Fruit fly (Drosophila melanogaster) whole organism, embryonic: Measurements from ENCODE around the gene DopEcR.

Experiments used
- Adf1 ChIP-seq: fragments of 200-800 bp; sonication (Bioruptor generic); IDR thresholded peaks from 2 replicates; pipeline ENCODE4 v1.3.6; 2022; ENCODE audit warnings: missing biosample characterization, missing genetic modification characterization
- Atf-2 ChIP-seq: fragments of 200-800 bp; sonication (Bioruptor generic); optimal IDR thresholded peaks from 2 replicates; lab custom pipeline; 2016; ENCODE audit warnings: missing biosample characterization, missing genetic modification characterization
- CG10321 ChIP-seq: fragments of 200-800 bp; sonication (Bioruptor generic); IDR thresholded peaks from 2 replicates; pipeline ENCODE4 v1.3.6; 2022; ENCODE audit warnings: missing biosample characterization, missing genetic modification characterization
- CG11504 ChIP-seq: fragments of 200-800 bp; sonication (Bioruptor generic); optimal IDR thresholded peaks from 3 replicates; lab custom pipeline; 2019; ENCODE audit warnings: missing biosample characterization, mild to moderate bottlenecking, missing genetic modification characterization, moderate library complexity
- CG14667 ChIP-seq: fragments of 200-800 bp; sonication (Bioruptor generic); IDR thresholded peaks from 2 replicates; pipeline ENCODE4 v1.3.6; 2022; ENCODE audit warnings: missing biosample characterization, missing genetic modification characterization
- CG15601 ChIP-seq: fragments of 200-800 bp; sonication (Bioruptor generic); optimal IDR thresholded peaks from 3 replicates; lab custom pipeline; 2019; ENCODE audit warnings: missing biosample characterization, mild to moderate bottlenecking, missing genetic modification characterization, moderate library complexity
- CG15696 ChIP-seq: fragments of 200-800 bp; sonication (Bioruptor generic); optimal IDR thresholded peaks from 2 replicates; lab custom pipeline; 2019; ENCODE audit warnings: missing biosample characterization, mild to moderate bottlenecking, missing genetic modification characterization, moderate library complexity
- CG16815 ChIP-seq: fragments of 200-800 bp; sonication (Bioruptor generic); optimal IDR thresholded peaks from 3 replicates; lab custom pipeline; 2017; ENCODE audit warnings: missing biosample characterization, mild to moderate bottlenecking, missing genetic modification characterization
- CG17328 ChIP-seq: fragments of 200-800 bp; sonication (Bioruptor generic); IDR thresholded peaks from 2 replicates; pipeline ENCODE4 v1.3.6; 2022; ENCODE audit warnings: missing biosample characterization, missing genetic modification characterization
- CG30431 ChIP-seq: fragments of 200-800 bp; sonication (Bioruptor generic); optimal IDR thresholded peaks from 2 replicates; lab custom pipeline; 2017; ENCODE audit warnings: missing biosample characterization, missing genetic modification characterization
- CG31224 ChIP-seq: fragments of 200-800 bp; sonication (Bioruptor generic); IDR thresholded peaks from 2 replicates; pipeline ENCODE4 v1.3.6; 2022; ENCODE audit warnings: missing biosample characterization, missing genetic modification characterization
- CG31365 ChIP-seq: fragments of 200-800 bp; sonication (Bioruptor generic); optimal IDR thresholded peaks from 2 replicates; lab custom pipeline; 2018; ENCODE audit warnings: missing biosample characterization, mild to moderate bottlenecking, missing genetic modification characterization
- CG32772 ChIP-seq: fragments of 200-800 bp; sonication (Bioruptor generic); IDR thresholded peaks from 2 replicates; pipeline ENCODE4 v1.3.6; 2022; ENCODE audit warnings: missing biosample characterization, missing genetic modification characterization
- CG3281 ChIP-seq: fragments of 200-800 bp; sonication (Bioruptor generic); optimal IDR thresholded peaks from 3 replicates; lab custom pipeline; 2017; ENCODE audit warnings: missing biosample characterization, mild to moderate bottlenecking, missing genetic modification characterization
- CG34376 ChIP-seq: fragments of 200-800 bp; sonication (Bioruptor generic); optimal IDR thresholded peaks from 2 replicates; lab custom pipeline; 2018; ENCODE audit warnings: missing biosample characterization, mild to moderate bottlenecking, missing genetic modification characterization
- CG3847 ChIP-seq: fragments of 200-800 bp; sonication (Bioruptor generic); IDR thresholded peaks from 2 replicates; pipeline ENCODE4 v1.3.6; 2022; ENCODE audit warnings: missing biosample characterization, missing genetic modification characterization
- CG4820 ChIP-seq: fragments of 200-800 bp; sonication (Bioruptor generic); optimal IDR thresholded peaks from 3 replicates; lab custom pipeline; 2016; ENCODE audit warnings: missing biosample characterization, missing genetic modification characterization
- CG7928 ChIP-seq: fragments of 200-800 bp; sonication (Bioruptor generic); optimal IDR thresholded peaks from 2 replicates; lab custom pipeline; 2017; ENCODE audit warnings: missing biosample characterization, mild to moderate bottlenecking, missing genetic modification characterization
- CG8290 ChIP-seq, 3 experiments: fragments of 200-800 bp; sonication (Bioruptor generic); optimal IDR thresholded peaks; 2 replicates each; lab custom pipeline; 2016 to 2019; ENCODE audit warnings: missing biosample characterization in 3 of 3, missing genetic modification characterization in 3 of 3, mild to moderate bottlenecking in 2 of 3, moderate library complexity in 1 of 3
- CG8944 ChIP-seq: fragments of 200-800 bp; sonication (Bioruptor generic); optimal IDR thresholded peaks from 3 replicates; lab custom pipeline; 2016; ENCODE audit warnings: missing biosample characterization, missing genetic modification characterization
- CG9609 ChIP-seq: fragments of 200-800 bp; sonication (Bioruptor generic); optimal IDR thresholded peaks from 3 replicates; lab custom pipeline; 2016; ENCODE audit warnings: missing biosample characterization, missing genetic modification characterization
- Doc2 ChIP-seq: fragments of 200-800 bp; sonication (Bioruptor generic); IDR thresholded peaks from 2 replicates; pipeline ENCODE4 v1.3.6; 2022; ENCODE audit warnings: missing biosample characterization, missing genetic modification characterization
- E2f1 ChIP-seq: fragments of 200-800 bp; sonication (Bioruptor generic); IDR thresholded peaks from 2 replicates; pipeline ENCODE4 v1.3.6; 2022; ENCODE audit warnings: missing biosample characterization, missing genetic modification characterization
- Ets65A ChIP-seq: fragments of 200-800 bp; sonication (Bioruptor generic); peaks from one replicate; lab custom pipeline; 2016; ENCODE audit warnings: missing biosample characterization, missing genetic modification characterization
- HHEX ChIP-seq: fragments of 200-800 bp; sonication (Bioruptor generic); optimal IDR thresholded peaks from 3 replicates; lab custom pipeline; 2017; ENCODE audit warnings: missing biosample characterization, mild to moderate bottlenecking, missing genetic modification characterization, missing genetic modification reagents
- HmgZ ChIP-seq: fragments of 200-800 bp; sonication (Bioruptor generic); optimal IDR thresholded peaks from 2 replicates; lab custom pipeline; 2018; ENCODE audit warnings: missing biosample characterization, mild to moderate bottlenecking, missing genetic modification characterization
- Hr78 ChIP-seq, 2 experiments: fragments of 200-800 bp in 1 of 2; fragments of >200 bp in 1 of 2; sonication (Bioruptor generic) in 1 of 2; optimal IDR thresholded peaks; 2 replicates each; lab custom pipeline; 2017 to 2019; ENCODE audit warnings: missing biosample characterization in 2 of 2, missing genetic modification characterization in 2 of 2, mild to moderate bottlenecking in 1 of 2, moderate library complexity in 1 of 2
- Hsf ChIP-seq: fragments of 200-800 bp; sonication (Bioruptor generic); optimal IDR thresholded peaks from 3 replicates; lab custom pipeline; 2016; ENCODE audit warnings: missing biosample characterization, missing genetic modification characterization
- Lim3 ChIP-seq: fragments of 200-800 bp; sonication (Bioruptor generic); IDR thresholded peaks from 2 replicates; pipeline ENCODE4 v1.3.6; 2022; ENCODE audit warnings: missing biosample characterization, missing genetic modification characterization
- Med ChIP-seq: fragments of 200-800 bp; sonication (Bioruptor generic); peaks from one replicate; lab custom pipeline; 2016; ENCODE audit warnings: missing biosample characterization, missing genetic modification characterization, mild to moderate bottlenecking, inconsistent platforms, moderate library complexity
- NFAT ChIP-seq: fragments of 200-800 bp; sonication (Bioruptor generic); IDR thresholded peaks from 2 replicates; pipeline ENCODE4 v1.3.6; 2022; ENCODE audit warnings: missing biosample characterization, missing genetic modification characterization
- Ptx1 ChIP-seq: fragments of 200-800 bp; sonication (Bioruptor generic); IDR thresholded peaks from 2 replicates; pipeline ENCODE4 v1.3.6; 2022; ENCODE audit warnings: missing biosample characterization, missing genetic modification characterization
- Sry-δ ChIP-seq: fragments of 200-800 bp; sonication (Bioruptor generic); optimal IDR thresholded peaks from 2 replicates; lab custom pipeline; 2016; ENCODE audit warnings: missing biosample characterization, missing genetic modification characterization
- YL-1 ChIP-seq: fragments of 200-800 bp; sonication (Bioruptor generic); optimal IDR thresholded peaks from 3 replicates; lab custom pipeline; 2017; ENCODE audit warnings: missing biosample characterization, mild to moderate bottlenecking, missing genetic modification characterization
- crp ChIP-seq, 2 experiments: fragments of 200-800 bp; sonication (Bioruptor generic); optimal IDR thresholded peaks; 2 replicates in 1 of 2; 3 replicates in 1 of 2; lab custom pipeline; 2017; ENCODE audit warnings: missing biosample characterization in 2 of 2, missing genetic modification characterization in 2 of 2, mild to moderate bottlenecking in 1 of 2, moderate library complexity in 1 of 2
- danr ChIP-seq: fragments of 200-800 bp; sonication (Bioruptor generic); IDR thresholded peaks from 2 replicates; pipeline ENCODE4 v1.3.6; 2022; ENCODE audit warnings: missing biosample characterization, missing genetic modification characterization
- exex ChIP-seq: fragments of 200-800 bp; sonication (Bioruptor generic); optimal IDR thresholded peaks from 4 replicates; lab custom pipeline; 2018; ENCODE audit warnings: missing biosample characterization, mild to moderate bottlenecking, missing genetic modification characterization, moderate library complexity
- gce ChIP-seq: fragments of 200-800 bp; sonication (Bioruptor generic); IDR thresholded peaks from 3 replicates; pipeline ENCODE4 v1.3.6; 2022; ENCODE audit warnings: missing biosample characterization, missing genetic modification characterization
- gfzf ChIP-seq: fragments of 200-800 bp; sonication (Bioruptor generic); optimal IDR thresholded peaks from 2 replicates; lab custom pipeline; 2016; ENCODE audit warnings: missing biosample characterization, mild to moderate bottlenecking, missing genetic modification characterization, moderate library complexity
- gt ChIP-seq: fragments of 200-800 bp; sonication (Bioruptor generic); IDR thresholded peaks from 2 replicates; pipeline ENCODE4 v1.3.6; 2022; ENCODE audit warnings: missing biosample characterization, missing genetic modification characterization
- insv ChIP-seq, 2 experiments: fragments of 200-800 bp; sonication (Bioruptor generic); optimal IDR thresholded peaks; 3 replicates each; lab custom pipeline; 2016 to 2018; ENCODE audit warnings: missing biosample characterization in 2 of 2, missing genetic modification characterization in 2 of 2
- kay ChIP-seq: fragments of 200-800 bp; sonication (Bioruptor generic); optimal IDR thresholded peaks from 2 replicates; lab custom pipeline; 2016; ENCODE audit warnings: missing biosample characterization, missing genetic modification characterization
- lbe ChIP-seq: fragments of 200-800 bp; sonication (Bioruptor generic); optimal IDR thresholded peaks from 2 replicates; lab custom pipeline; 2016; ENCODE audit warnings: missing biosample characterization, mild to moderate bottlenecking, missing genetic modification characterization
- lola ChIP-seq, 3 experiments: fragments of >200 bp in 2 of 3; fragments of 200-800 bp in 1 of 3; sonication (Bioruptor generic) in 1 of 3; optimal IDR thresholded peaks; 2 replicates each; lab custom pipeline; 2017 to 2019; ENCODE audit warnings: missing biosample characterization in 3 of 3, missing genetic modification characterization in 3 of 3, mild to moderate bottlenecking in 1 of 3, moderate library complexity in 1 of 3
- nom ChIP-seq: fragments of 200-800 bp; sonication (Bioruptor generic); optimal IDR thresholded peaks from 2 replicates; lab custom pipeline; 2017; ENCODE audit warnings: missing biosample characterization, missing genetic modification characterization, mild to moderate bottlenecking, moderate library complexity, missing genetic modification reagents
- schlank ChIP-seq: fragments of 200-800 bp; sonication (Bioruptor generic); optimal IDR thresholded peaks from 2 replicates; lab custom pipeline; 2018; ENCODE audit warnings: missing biosample characterization, mild to moderate bottlenecking, missing genetic modification characterization
- trh ChIP-seq: fragments of 200-800 bp; sonication (Bioruptor generic); optimal IDR thresholded peaks from 2 replicates; lab custom pipeline; 2016; ENCODE audit warnings: missing biosample characterization, missing genetic modification characterization
- unc-4 ChIP-seq: fragments of 200-800 bp; sonication (Bioruptor generic); IDR thresholded peaks from 2 replicates; pipeline ENCODE4 v1.3.6; 2022; ENCODE audit warnings: missing biosample characterization, missing genetic modification characterization; ENCODE audit not compliant: partially characterized antibody
- wek ChIP-seq: fragments of 200-800 bp; sonication (Bioruptor generic); optimal IDR thresholded peaks from 3 replicates; lab custom pipeline; 2018; ENCODE audit warnings: missing biosample characterization, mild to moderate bottlenecking, missing genetic modification characterization, moderate library complexity

The DopEcR gene

dm6 chr3L:4413800-4414446 lies 33.7 kb upstream of the DopEcR start (continued):
- TF ChIP-seq CG31224 (GFP tag; lab: Robert Waterston, UW) (no peak), E2f1 (GFP tag; lab: Robert Waterston, UW) (0 out of 2 replicates have a peak, but pooled peaks have one; percentile 31), CG7928 (GFP tag; lab: Kevin White, UChicago) (no peak), CG17328 (GFP tag; lab: Robert Waterston, UW) (0 out of 2 replicates have a peak, but pooled peaks have one; percentile 33), gce (no peak), Ptx1 (GFP tag; lab: Robert Waterston, UW) (peak; percentile 36; the same call in 1 of the 2 replicates), CG9609 (no peak), danr (GFP tag; lab: Robert Waterston, UW) (no peak), lola (GFP tag; optimal IDR thresholded peaks at IDR 0.05; lab: Kevin White, UChicago) (no peak), CG15696 (tag; lab: Kevin White, UChicago) (no peak), Doc2 (GFP tag; lab: Robert Waterston, UW) (no peak), nom (no peak), CG14667 (GFP tag; lab: Robert Waterston, UW) (no peak), YL-1 (GFP tag; lab: Kevin White, UChicago) (no peak), Hsf (GFP tag; lab: Kevin White, UChicago) (no peak), CG10321 (GFP tag; lab: Robert Waterston, UW) (no peak), CG31365 (tag; lab: Kevin White, UChicago) (no peak), gfzf (GFP tag; lab: Kevin White, UChicago) (no peak), CG3847 (GFP tag; lab: Robert Waterston, UW) (peak; percentile 36; the same call in 1 of the 2 replicates), kay (GFP tag; lab: Kevin White, UChicago) (peak; percentile 92), trh (no peak), NFAT (peak; percentile 82), CG8290 (GFP tag; optimal IDR thresholded peaks at IDR 0.05; lab: Kevin White, UChicago) (no peak), CG8290 (tag; optimal IDR thresholded peaks at IDR 0.05; lab: Kevin White, UChicago) (peak in 1 of 2 experiments; percentile 88), CG8944 (GFP tag; lab: Kevin White, UChicago) (no peak), unc-4 (GFP tag; lab: Robert Waterston, UW) (peak; percentile 52), CG32772 (GFP tag; lab: Robert Waterston, UW) (peak; percentile 38; the same call in 1 of the 2 replicates), lbe (GFP tag; lab: Kevin White, UChicago) (no peak), schlank (peak; percentile 10), gt (no peak), Lim3 (GFP tag; lab: Robert Waterston, UW) (no peak), CG15601 (no peak), CG34376 (GFP tag; lab: Kevin White, UChicago) (peak; percentile 91), insv (GFP tag; optimal IDR thresholded peaks at IDR 0.05; lab: Kevin White, UChicago) (no peak), HmgZ (tag; lab: Kevin White, UChicago) (peak; percentile 45), Atf-2 (GFP tag; lab: Kevin White, UChicago) (no peak), Med (GFP tag; lab: Kevin White, UChicago) (peak; percentile 95), CG30431 (GFP tag; lab: Kevin White, UChicago) (no peak), CG4820 (GFP tag; lab: Kevin White, UChicago) (no peak), exex (tag; lab: Kevin White, UChicago) (peak; percentile 41), Ets65A (GFP tag; lab: Kevin White, UChicago) (peak; percentile 33), HHEX (GFP tag; lab: Kevin White, UChicago) (no peak), CG11504 (tag; lab: Kevin White, UChicago) (no peak), wek (GFP tag; lab: Kevin White, UChicago) (peak; percentile 47), Adf1 (GFP tag; lab: Robert Waterston, UW) (peak; percentile 69), CG3281 (no peak), Sry-δ (GFP tag; lab: Kevin White, UChicago) (no peak), CG16815 (GFP tag; lab: Kevin White, UChicago) (no peak), crp (GFP tag; optimal IDR thresholded peaks at IDR 0.05; lab: Kevin White, UChicago) (peak in 1 of 2 experiments; percentile 77), Hr78 (GFP tag; optimal IDR thresholded peaks at IDR 0.05; lab: Kevin White, UChicago) (no peak)
